Fruit fly (Drosophila melanogaster): Measurements from ENCODE around the gene CG3638.

The CG3638 gene

dm6 chrX:1278825-1279643, 42.5 kb upstream of the CG3638 start (continued):
- TF ChIP-seq CG17328 (GFP tag; IDR thresholded peaks at IDR 0.05) (no peak), peb (GFP tag; IDR thresholded peaks at IDR 0.05) (no peak), Sox100B (GFP tag; optimal IDR thresholded peaks at IDR 0.05) (peak; percentile 28), CG1602 (GFP tag; optimal IDR thresholded peaks at IDR 0.05) (no peak), CG34422 (GFP tag; IDR thresholded peaks at IDR 0.05) (no peak), Stat92E (GFP tag; optimal IDR thresholded peaks at IDR 0.05) (no peak), zfh1 (GFP tag; IDR thresholded peaks at IDR 0.05) (no peak), btn (GFP tag; optimal IDR thresholded peaks at IDR 0.05) (no peak), HLH4C (GFP tag; IDR thresholded peaks at IDR 0.05; ENCODE audit: partially characterized antibody) (no peak), Kr (GFP tag; optimal IDR thresholded peaks at IDR 0.05) (no peak), CG4730 (GFP tag; IDR thresholded peaks at IDR 0.05) (no peak), sob (GFP tag; IDR thresholded peaks at IDR 0.05) (0 out of 2 replicates have a peak, but pooled peaks have one; percentile 35), lbe (GFP tag; optimal IDR thresholded peaks at IDR 0.05) (no peak), onecut (GFP tag; IDR thresholded peaks at IDR 0.05) (no peak), dpn (GFP tag; optimal IDR thresholded peaks at IDR 0.05) (peak; percentile 14 to 43), eyg (GFP tag; optimal IDR thresholded peaks at IDR 0.05) (no peak), CG11504 (tag; optimal IDR thresholded peaks at IDR 0.05) (peak; percentile 48), CG2129 (GFP tag; IDR thresholded peaks at IDR 0.05; ENCODE audit: partially characterized antibody) (no peak), CG30403 (GFP tag; optimal IDR thresholded peaks at IDR 0.05) (peak; percentile 9), sc (optimal IDR thresholded peaks at IDR 0.05) (no peak), sc (GFP tag; optimal IDR thresholded peaks at IDR 0.05) (no peak), CG32767 (GFP tag; IDR thresholded peaks at IDR 0.05) (no peak), Poxn (GFP tag; IDR thresholded peaks at IDR 0.05) (no peak), CG9437 (GFP tag; optimal IDR thresholded peaks at IDR 0.05) (no peak), CG34376 (GFP tag; optimal IDR thresholded peaks at IDR 0.05) (peak; percentile 1), Ssrp (tag; optimal IDR thresholded peaks at IDR 0.05) (no peak), CG4820 (GFP tag; optimal IDR thresholded peaks at IDR 0.05) (no peak), z (GFP tag; IDR thresholded peaks at IDR 0.05) (no peak), Ada2b (GFP tag; IDR thresholded peaks at IDR 0.05) (0 out of 2 replicates have a peak, but pooled peaks have one; percentile 29), hbn (GFP tag; IDR thresholded peaks at IDR 0.05; ENCODE audit: partially characterized antibody) (no peak), Elba2 (GFP tag; optimal IDR thresholded peaks at IDR 0.05) (no peak), CG13775 (GFP tag; optimal IDR thresholded peaks at IDR 0.05) (no peak), NC2α (GFP tag; optimal IDR thresholded peaks at IDR 0.05) (no peak), CG8944 (GFP tag; optimal IDR thresholded peaks at IDR 0.05) (no peak), exex (tag; optimal IDR thresholded peaks at IDR 0.05) (peak; percentile 60), CG8924 (tag; optimal IDR thresholded peaks at IDR 0.05) (no peak), HLH54F (GFP tag; optimal IDR thresholded peaks at IDR 0.05) (no peak), CG7786 (GFP tag; optimal IDR thresholded peaks at IDR 0.05) (no peak), CG11093 (GFP tag; IDR thresholded peaks at IDR 0.05) (no peak), Tbp (GFP tag; optimal IDR thresholded peaks at IDR 0.05) (no peak), al (GFP tag; IDR thresholded peaks at IDR 0.05) (0 out of 2 replicates have a peak, but pooled peaks have one; percentile 17), CG6813 (GFP tag; optimal IDR thresholded peaks at IDR 0.05) (no peak), h (optimal IDR thresholded peaks at IDR 0.05) (no peak), slbo (GFP tag; IDR thresholded peaks at IDR 0.05) (no peak), cwo (GFP tag; optimal IDR thresholded peaks at IDR 0.05) (peak; percentile 7), wor (GFP tag; IDR thresholded peaks at IDR 0.05) (no peak), hkb (optimal IDR thresholded peaks at IDR 0.05) (no peak), hkb (GFP tag; IDR thresholded peaks at IDR 0.05) (no peak), CG11696 (GFP tag; IDR thresholded peaks at IDR 0.05) (no peak), klu (GFP tag; IDR thresholded peaks at IDR 0.05) (no peak), CG31388 (GFP tag; optimal IDR thresholded peaks at IDR 0.05) (no peak)

All from whole organism, embryonic.